Fruit fly (Drosophila melanogaster) whole organism, wandering third instar larva: ENCODE measurements around the gene RYa-R.

ENCODE experiments used
- Hr78 ChIP-seq: fragments of >200 bp; optimal IDR thresholded peaks from 2 replicates; lab custom pipeline; 2017; ENCODE audit warnings: missing biosample characterization, missing genetic modification characterization
- Hr83 ChIP-seq: fragments of 200-300 bp; sonication (Bioruptor generic); optimal IDR thresholded peaks from 2 replicates; lab custom pipeline; 2016; ENCODE audit warnings: missing biosample characterization, mild to moderate bottlenecking, missing genetic modification characterization, moderate library complexity; ENCODE audit not compliant: poor library complexity, severe bottlenecking
- Vsx2 ChIP-seq: fragments of 200-300, 225-300 bp; sonication (Bioruptor generic); optimal IDR thresholded peaks from 2 replicates; lab custom pipeline; 2018; ENCODE audit warnings: missing biosample characterization, missing genetic modification characterization; ENCODE audit not compliant: partially characterized antibody
- brk ChIP-seq: fragments of 200-800 bp; sonication (Bioruptor generic); optimal IDR thresholded peaks from 2 replicates; lab custom pipeline; 2016; ENCODE audit warnings: missing biosample characterization, mild to moderate bottlenecking, missing genetic modification characterization
- dl ChIP-seq, 2 experiments: fragments of 175-275, 200-275 bp in 1 of 2; fragments of 200-275 bp in 1 of 2; sonication (Bioruptor generic); optimal IDR thresholded peaks; lab custom pipeline; 2018; ENCODE audit warnings: mild to moderate bottlenecking in 2 of 2, missing biosample characterization in 2 of 2, missing genetic modification characterization in 2 of 2, moderate library complexity in 2 of 2; ENCODE audit not compliant: partially characterized antibody in 2 of 2, insufficient read depth in 1 of 2
- fru ChIP-seq: fragments of 200-800 bp; sonication (Bioruptor generic); optimal IDR thresholded peaks from 3 replicates; lab custom pipeline; 2016; ENCODE audit warnings: missing biosample characterization, mild to moderate bottlenecking, missing genetic modification characterization
- h ChIP-seq: fragments of 200-800 bp; sonication (Bioruptor generic); optimal IDR thresholded peaks from 3 replicates; lab custom pipeline; 2016; ENCODE audit warnings: missing biosample characterization, mild to moderate bottlenecking, missing genetic modification characterization
- woc ChIP-seq: sonication (Bioruptor generic); optimal IDR thresholded peaks from 2 replicates; lab custom pipeline; 2016; ENCODE audit warnings: missing biosample characterization, mild to moderate bottlenecking, missing genetic modification characterization

DNA sequence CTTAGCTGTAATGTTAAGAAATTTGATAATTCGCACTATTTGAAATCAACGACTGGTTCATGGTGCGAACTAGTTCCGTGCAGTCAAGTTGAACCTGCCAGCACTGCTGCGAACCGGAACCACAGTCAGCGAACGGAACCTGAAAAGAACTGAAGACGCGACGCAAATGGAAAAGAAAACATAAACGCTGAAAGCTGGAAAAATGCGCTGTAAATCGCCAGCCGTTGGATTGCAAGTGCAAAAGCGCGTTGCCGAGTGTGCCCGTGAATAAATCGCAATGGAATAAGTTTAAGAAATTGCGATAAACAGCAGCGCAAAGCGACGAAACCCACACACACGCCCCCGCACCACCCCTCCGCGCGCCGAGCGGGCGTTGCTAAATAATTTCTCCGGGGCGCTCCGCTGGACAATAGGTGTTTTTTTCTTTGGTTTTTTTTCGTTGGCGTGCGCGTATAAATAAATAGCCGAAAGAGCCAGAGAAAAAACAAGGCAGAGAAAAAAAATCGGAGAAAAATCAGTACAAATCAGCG lies 29.9 kb upstream of the RYa-R start, which contains the start of gene CG5521:
- peak; percentile 59 for TF ChIP-seq h (GFP tag; lab: Kevin White, UChicago)
- TF ChIP-seq Hr83 (GFP tag; lab: Kevin White, UChicago), result no peak
- no peak for TF ChIP-seq Vsx2
- no peak for TF ChIP-seq fru (GFP tag; lab: Kevin White, UChicago)
- no peak for TF ChIP-seq brk (GFP tag; lab: Kevin White, UChicago)
- TF ChIP-seq dl (GFP tag; optimal IDR thresholded peaks at IDR 0.05; lab: Kevin White, UChicago; ENCODE audit: insufficient read depth in 1 of 2, partially characterized antibody in 2 of 2), result no peak
- no peak for TF ChIP-seq Hr78 (GFP tag; lab: Kevin White, UChicago)
- TF ChIP-seq woc (GFP tag; lab: Kevin White, UChicago), result peak; percentile 69
